Worm (Caenorhabditis elegans): Measurements from ENCODE around the gene set-13.

ce11 chrII:2861385-2862099 lies 44.8 kb downstream of the set-13 start:
- TF ChIP-seq elt-1 (tag; optimal IDR thresholded peaks at IDR 0.05; ENCODE audit: borderline replicate concordance, insufficient read depth), result no peak
- TF ChIP-seq cnd-1 (tag; optimal IDR thresholded peaks at IDR 0.05), result no peak
- no peak for TF ChIP-seq unc-62 (GFP tag; optimal IDR thresholded peaks at IDR 0.05)
- TF ChIP-seq elt-3 (tag; optimal IDR thresholded peaks at IDR 0.05), result no peak
- TF ChIP-seq bed-3 (GFP tag; optimal IDR thresholded peaks at IDR 0.05), result no peak
- no peak for TF ChIP-seq nhr-28 (tag; optimal IDR thresholded peaks at IDR 0.05)
- TF ChIP-seq ztf-11 (tag; optimal IDR thresholded peaks at IDR 0.05), result no peak
- peak; percentile 55 for TF ChIP-seq ceh-83 (GFP tag; optimal IDR thresholded peaks at IDR 0.05)
- TF ChIP-seq nhr-12 (tag; optimal IDR thresholded peaks at IDR 0.05), result no peak
- TF ChIP-seq blmp-1 (tag; optimal IDR thresholded peaks at IDR 0.05), result peak; percentile 74

Data from whole organism, mixed stage, embryonic.